Fruit fly (Drosophila melanogaster) whole organism, prepupa: Measurements from ENCODE around the gene twit.

Experiments
- Sox14 ChIP-seq: fragments of 200-800 bp; sonication (Bioruptor generic); optimal IDR thresholded peaks from 3 replicates; lab custom pipeline; 2016; ENCODE audit warnings: missing biosample characterization, missing genetic modification characterization
- acj6 ChIP-seq: fragments of 200-800 bp; sonication (Bioruptor generic); optimal IDR thresholded peaks from 3 replicates; lab custom pipeline; 2016; ENCODE audit warnings: missing biosample characterization, missing genetic modification characterization
- cyc ChIP-seq: fragments of 200-800 bp; sonication (Bioruptor generic); optimal IDR thresholded peaks from 3 replicates; lab custom pipeline; 2016; ENCODE audit warnings: missing biosample characterization, missing genetic modification characterization

dm6 chr2L:20835501-20835900, 16.9 kb upstream of the twit start, which contains the start of gene Oseg5:
- no peak for TF ChIP-seq cyc
- TF ChIP-seq Sox14 (GFP tag; lab: Kevin White, UChicago), result no peak
- no peak for TF ChIP-seq acj6 (GFP tag; lab: Kevin White, UChicago)
